Fruit fly (Drosophila melanogaster): ENCODE results near the gene NLaz.

NLaz gene

DNA sequence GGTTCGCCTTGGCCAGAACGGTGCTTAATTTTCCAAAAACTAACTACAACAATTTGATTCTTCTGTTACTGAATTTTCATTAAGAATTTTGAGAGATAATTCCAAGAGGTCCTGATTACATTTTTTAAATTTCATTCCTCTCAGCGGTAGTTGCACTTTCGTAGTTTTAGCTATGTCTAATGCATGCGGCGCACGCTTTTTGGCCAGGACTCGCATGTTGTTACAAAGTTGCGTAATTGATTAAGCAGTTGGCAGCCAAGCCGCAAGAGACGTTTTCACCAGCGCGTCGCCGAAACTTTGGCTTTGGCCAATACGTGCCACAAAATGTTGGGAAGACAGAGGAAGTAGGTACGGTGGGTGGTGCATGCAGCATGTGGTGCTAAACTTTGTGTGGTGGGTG, 5.8 kb downstream of the NLaz start, which contains the start of gene CG5565:
TSS of gene CG5565 (minus strand) at position 101 of the 400 bp plus-strand sequence.
- TF ChIP-seq psq (GFP tag; optimal IDR thresholded peaks at IDR 0.05), result no peak

DNA sequence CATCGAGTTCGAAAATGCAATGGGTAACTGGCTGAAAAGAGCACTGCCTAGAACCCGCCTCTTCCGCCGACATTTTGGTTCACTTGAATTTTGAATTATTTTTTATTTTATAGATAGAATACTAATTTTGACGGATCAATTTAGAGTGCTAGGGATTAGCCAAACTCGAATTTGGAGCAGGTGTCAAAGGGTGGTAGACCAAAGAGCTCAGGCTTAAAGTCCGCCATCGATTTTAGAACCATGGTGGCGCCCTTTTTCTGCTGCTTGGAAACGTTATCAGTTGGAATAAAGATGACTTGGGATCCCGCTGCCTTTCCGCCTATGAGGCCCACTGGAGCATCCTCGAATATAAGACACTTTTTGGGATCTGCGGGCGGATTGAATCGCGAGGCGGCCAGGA, 6.8 kb downstream of the NLaz start, which contains the start of gene CG31924:
TSS of gene CG31924 (minus strand) at position 101 of the 400 bp plus-strand sequence.
- TF ChIP-seq usp (GFP tag; optimal IDR thresholded peaks at IDR 0.05) (no peak), Abd-B (GFP tag; optimal IDR thresholded peaks at IDR 0.05) (no peak), OdsH (GFP tag; optimal IDR thresholded peaks at IDR 0.05) (no peak), h (GFP tag; optimal IDR thresholded peaks at IDR 0.05) (no peak), fru (GFP tag; optimal IDR thresholded peaks at IDR 0.05) (no peak), dl (GFP tag; optimal IDR thresholded peaks at IDR 0.05; ENCODE audit: insufficient read depth in 1 of 2, partially characterized antibody in 2 of 2) (no peak), Hnf4 (GFP tag; optimal IDR thresholded peaks at IDR 0.05) (no peak), foxo (GFP tag; optimal IDR thresholded peaks at IDR 0.05) (no peak), Sp1 (GFP tag; optimal IDR thresholded peaks at IDR 0.05) (no peak), Myc (optimal IDR thresholded peaks at IDR 0.05) (no peak), sv (GFP tag; optimal IDR thresholded peaks at IDR 0.05) (no peak)

DNA sequence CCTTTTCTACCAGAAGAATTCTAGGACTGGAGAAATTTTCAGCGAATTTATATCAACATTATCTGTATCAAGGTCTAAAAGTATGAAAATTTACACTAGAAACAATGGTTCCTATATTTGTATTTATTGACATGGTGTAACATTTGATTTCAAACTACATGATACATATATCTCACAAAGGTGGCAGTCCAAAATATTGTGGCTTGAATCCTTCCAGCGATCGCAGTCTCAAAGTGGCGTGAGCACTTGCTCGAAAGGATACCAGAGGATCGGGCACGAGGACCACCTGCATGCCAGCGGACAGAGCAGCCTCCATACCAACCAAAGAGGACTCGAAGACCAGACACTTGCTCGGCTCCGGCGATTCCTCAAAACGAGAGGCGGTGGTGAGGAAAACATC, 7.6 kb downstream of the NLaz start, which contains the start of gene CG5561:
TSS of gene CG5561 (minus strand) at position 101 of the 400 bp plus-strand sequence.
- TF ChIP-seq sv (GFP tag; optimal IDR thresholded peaks at IDR 0.05) (no peak), brk (GFP tag; optimal IDR thresholded peaks at IDR 0.05) (no peak), Hnf4 (GFP tag; optimal IDR thresholded peaks at IDR 0.05) (no peak), Hr83 (GFP tag; optimal IDR thresholded peaks at IDR 0.05; ENCODE audit: poor library complexity, severe bottlenecking) (no peak), dl (GFP tag; optimal IDR thresholded peaks at IDR 0.05; ENCODE audit: insufficient read depth in 1 of 2, partially characterized antibody in 2 of 2) (no peak), rgr (GFP tag; optimal IDR thresholded peaks at IDR 0.05) (no peak), Myc (optimal IDR thresholded peaks at IDR 0.05) (no peak), foxo (GFP tag; optimal IDR thresholded peaks at IDR 0.05) (no peak), jim (GFP tag; optimal IDR thresholded peaks at IDR 0.05) (no peak), Sp1 (GFP tag; optimal IDR thresholded peaks at IDR 0.05) (no peak), woc (GFP tag; optimal IDR thresholded peaks at IDR 0.05) (no peak), dmrt93B (GFP tag; optimal IDR thresholded peaks at IDR 0.05) (no peak)

DNA sequence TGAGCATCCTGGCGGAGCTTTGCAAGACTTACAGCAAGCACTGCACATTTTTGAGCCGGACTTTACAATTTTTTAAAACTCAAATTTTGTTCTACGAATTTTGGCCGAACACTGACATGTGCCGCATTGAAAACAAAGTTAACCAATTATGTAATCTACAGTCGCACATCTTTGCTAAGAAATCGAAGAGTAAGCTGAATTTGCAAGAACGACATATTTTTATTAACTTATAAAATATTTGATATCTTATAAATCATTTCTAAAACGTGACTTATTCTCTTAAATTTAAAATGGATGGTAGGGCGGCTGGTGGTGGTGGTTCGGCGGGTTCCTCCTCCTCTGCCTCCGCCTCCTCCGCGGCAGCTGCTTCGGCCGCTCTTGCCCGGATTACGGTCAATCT, 8.9 kb downstream of the NLaz start, which contains the start of gene CG5556:
TSS of gene CG5556 (minus strand) at position 101 of the 400 bp plus-strand sequence.
- TF ChIP-seq Dif (GFP tag; optimal IDR thresholded peaks at IDR 0.05; ENCODE audit: partially characterized antibody) (no peak), brk (GFP tag; optimal IDR thresholded peaks at IDR 0.05) (no peak), Abd-B (GFP tag; optimal IDR thresholded peaks at IDR 0.05) (no peak), HLH106 (tag; optimal IDR thresholded peaks at IDR 0.05) (no peak), rgr (GFP tag; optimal IDR thresholded peaks at IDR 0.05) (no peak), GATAd (GFP tag; optimal IDR thresholded peaks at IDR 0.05) (no peak)

DNA sequence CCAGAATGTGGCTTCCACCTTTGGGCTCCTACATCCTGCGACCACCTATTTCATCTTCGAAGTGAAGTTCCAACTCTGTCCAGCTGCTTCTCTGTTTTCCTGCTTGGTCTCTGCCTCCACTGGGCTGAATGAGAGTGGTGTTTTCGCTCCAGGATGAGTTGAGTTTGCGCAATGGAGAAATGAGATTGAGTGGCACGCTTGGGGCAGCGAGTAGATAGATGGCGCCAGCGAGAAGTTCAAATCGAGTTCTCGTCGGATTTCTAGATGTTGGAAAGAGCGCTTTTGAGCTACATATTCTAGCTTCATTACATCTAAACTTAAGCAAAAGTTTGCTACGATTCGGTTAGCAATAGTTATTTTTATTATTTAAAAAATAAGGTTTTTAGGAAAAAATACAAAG, 15.6 kb downstream of the NLaz start:
- TF ChIP-seq Abd-B (GFP tag; optimal IDR thresholded peaks at IDR 0.05), result no peak
- no peak for TF ChIP-seq Jra (GFP tag; optimal IDR thresholded peaks at IDR 0.05)
- TF ChIP-seq ey (GFP tag; optimal IDR thresholded peaks at IDR 0.05), result no peak
- no peak for TF ChIP-seq Myc (optimal IDR thresholded peaks at IDR 0.05)

DNA sequence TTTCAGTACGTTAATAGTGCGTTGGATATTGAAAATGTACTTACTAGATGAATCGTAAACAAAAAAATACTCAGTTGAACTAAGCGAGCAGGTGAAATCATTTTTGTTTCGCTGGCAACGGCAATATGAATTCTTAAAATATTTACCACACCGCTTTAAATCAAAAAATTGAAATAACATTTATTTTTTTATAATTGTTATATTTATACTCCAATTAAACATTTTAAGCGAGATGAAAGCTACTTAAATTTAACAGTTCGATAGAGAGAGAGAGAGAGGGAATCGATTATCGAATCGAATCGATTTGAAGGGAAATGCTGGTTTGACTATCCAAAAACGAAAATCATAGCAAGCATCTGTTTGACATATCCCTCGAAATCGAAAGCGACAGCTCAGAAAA, 17.6 kb downstream of the NLaz start, which contains the start of the genes CG33922 and Cdlc2:
TSS of gene CG33922 (minus strand) at position 101 of the 400 bp plus-strand sequence.
TSS of gene Cdlc2 (plus strand) at position 330 of the 400 bp plus-strand sequence.
- TF ChIP-seq Hnf4 (GFP tag; optimal IDR thresholded peaks at IDR 0.05) (no peak), N (GFP tag; optimal IDR thresholded peaks at IDR 0.05) (no peak), pan (optimal IDR thresholded peaks at IDR 0.05) (no peak), sv (GFP tag; optimal IDR thresholded peaks at IDR 0.05) (no peak), usp (GFP tag; optimal IDR thresholded peaks at IDR 0.05) (no peak), brk (GFP tag; optimal IDR thresholded peaks at IDR 0.05) (no peak), CG9705 (GFP tag; optimal IDR thresholded peaks at IDR 0.05) (no peak), Rel (GFP tag; optimal IDR thresholded peaks at IDR 0.05) (no peak), Rel (tag; optimal IDR thresholded peaks at IDR 0.05) (no peak), sage (GFP tag; optimal IDR thresholded peaks at IDR 0.05) (no peak), OdsH (GFP tag; optimal IDR thresholded peaks at IDR 0.05) (no peak), h (GFP tag; optimal IDR thresholded peaks at IDR 0.05) (no peak), GATAd (GFP tag; optimal IDR thresholded peaks at IDR 0.05) (no peak)
